Worm (Caenorhabditis elegans) whole organism, young adult: ENCODE results near the gene M01F1.8.

Experiments used
- F23B12.7 ChIP-seq: sonication (generic microtip); optimal IDR thresholded peaks from 2 replicates; lab custom pipeline; 2017; ENCODE audit warnings: missing genetic modification characterization, mild to moderate bottlenecking, missing compliant biosample characterization, antibody characterized with exemption, moderate library complexity; ENCODE audit not compliant: insufficient read depth
- F37B4.10 ChIP-seq: fragments of 200-800 bp; sonication (Bioruptor generic); IDR thresholded peaks from 2 replicates; pipeline ENCODE4 v1.3.6; 2022; ENCODE audit warnings: missing genetic modification characterization, missing compliant biosample characterization
- Y79H2A.3 ChIP-seq: fragments of 200-800 bp; sonication (Bioruptor generic); conservative IDR thresholded peaks from 2 replicates; pipeline ENCODE4 v1.3.6; 2022; ENCODE audit warnings: missing genetic modification reagents, missing genetic modification characterization, missing compliant biosample characterization
- ccch-3 ChIP-seq: fragments of 200-800 bp; sonication (Bioruptor generic); optimal IDR thresholded peaks from 2 replicates; lab custom pipeline; 2018; ENCODE audit warnings: mild to moderate bottlenecking, missing genetic modification characterization, missing compliant biosample characterization
- cebp-2 ChIP-seq: fragments of 200-800 bp; sonication (Bioruptor generic); IDR thresholded peaks from 2 replicates; pipeline ENCODE4 v1.3.6; 2022; ENCODE audit warnings: missing genetic modification characterization, missing compliant biosample characterization
- ceh-79 ChIP-seq: sonication (generic microtip); optimal IDR thresholded peaks from 2 replicates; lab custom pipeline; 2017; ENCODE audit warnings: mild to moderate bottlenecking, missing genetic modification characterization, missing compliant biosample characterization
- die-1 ChIP-seq: sonication (generic microtip); optimal IDR thresholded peaks from 2 replicates; lab custom pipeline; 2016; ENCODE audit warnings: missing genotype, mild to moderate bottlenecking, missing genetic modification characterization, missing compliant biosample characterization
- efl-1 ChIP-seq: fragments of 150-350 bp; optimal IDR thresholded peaks from 2 replicates; lab custom pipeline; 2014; ENCODE audit warnings: missing biosample characterization, missing genetic modification reagents, missing genetic modification characterization
- hmg-20 ChIP-seq: fragments of 200-800 bp; sonication (Bioruptor generic); IDR thresholded peaks from 2 replicates; pipeline ENCODE4 v1.3.6; 2022; ENCODE audit warnings: missing genetic modification reagents, missing genetic modification characterization, missing compliant biosample characterization
- lir-1 ChIP-seq: fragments of 200-800 bp; sonication (Bioruptor generic); conservative IDR thresholded peaks from 2 replicates; pipeline ENCODE4 v1.3.6; 2022; ENCODE audit warnings: missing genetic modification reagents, missing genetic modification characterization, missing compliant biosample characterization
- nhr-27 ChIP-seq: fragments of 200-800 bp; sonication (Bioruptor generic); optimal IDR thresholded peaks from 2 replicates; lab custom pipeline; 2018; ENCODE audit warnings: mild to moderate bottlenecking, missing genetic modification characterization, moderate library complexity, missing compliant biosample characterization
- rec-8 ChIP-seq, 2 experiments: sonication (generic microtip); optimal IDR thresholded peaks; 2 replicates each; lab custom pipeline; 2016; ENCODE audit warnings: mild to moderate bottlenecking in 2 of 2, missing genetic modification characterization in 2 of 2, missing genetic modification reagents in 2 of 2, missing genotype in 2 of 2, missing biosample characterization in 1 of 2, missing compliant biosample characterization in 1 of 2, moderate library complexity in 1 of 2

ce11 chrIII:3537401-3537800 is 35.1 kb upstream of the M01F1.8 start, which contains the start of gene cfap-20:
- TF ChIP-seq die-1 (no peak), cebp-2 (GFP tag; lab: Robert Waterston, UW) (no peak), hmg-20 (GFP tag; lab: Robert Waterston, UW) (no peak), ccch-3 (GFP tag; lab: Kevin White, UChicago) (no peak), efl-1 (no peak), rec-8 (tag; optimal IDR thresholded peaks at IDR 0.05; lab: Kevin White, UChicago) (no peak), F37B4.10 (no peak), lir-1 (GFP tag; lab: Robert Waterston, UW) (no peak), nhr-27 (tag; lab: Kevin White, UChicago) (no peak), F23B12.7 (tag; lab: Kevin White, UChicago) (no peak), Y79H2A.3 (GFP tag; lab: Robert Waterston, UW) (no peak), ceh-79 (no peak)
